Fruit fly (Drosophila melanogaster): ENCODE results near the gene Plod.

Plod gene

dm6 chr3L:11253690-11254243 lies 48.0 kb upstream of the Plod start:
- no peak for TF ChIP-seq CG4318 (GFP tag; optimal IDR thresholded peaks at IDR 0.05)
- TF ChIP-seq CG6163 (GFP tag; IDR thresholded peaks at IDR 0.05), result 0 out of 3 replicates have a peak, but pooled peaks have one; percentile 24
- TF ChIP-seq svp (GFP tag), result peak; percentile 68
- no peak for TF ChIP-seq CG9139 (GFP tag; optimal IDR thresholded peaks at IDR 0.05)
- TF ChIP-seq CG3919 (GFP tag; optimal IDR thresholded peaks at IDR 0.05), result no peak
- no peak for TF ChIP-seq CG6808 (GFP tag; optimal IDR thresholded peaks at IDR 0.05)
- TF ChIP-seq CG8119 (GFP tag; IDR thresholded peaks at IDR 0.05), result no peak

dm6 chr3L:11253140-11253539 lies 47.3 kb upstream of the Plod start:
- peak; percentile 59 for TF ChIP-seq Eip78C (GFP tag)
- TF ChIP-seq CG6163 (GFP tag; IDR thresholded peaks at IDR 0.05), result peak; percentile 26; the same call in 2 of the 3 replicates
- no peak for TF ChIP-seq CG10669 (GFP tag; optimal IDR thresholded peaks at IDR 0.05)

- TF ChIP-seq OdsH (GFP tag; optimal IDR thresholded peaks at IDR 0.05) (no peak), CG16779 (tag; optimal IDR thresholded peaks at IDR 0.05) (no peak), CG6276 (GFP tag; optimal IDR thresholded peaks at IDR 0.05) (no peak), CG6808 (GFP tag; optimal IDR thresholded peaks at IDR 0.05) (no peak), CG8119 (GFP tag; IDR thresholded peaks at IDR 0.05) (no peak), Hr4 (GFP tag; optimal IDR thresholded peaks at IDR 0.05) (no peak), CG4318 (GFP tag; optimal IDR thresholded peaks at IDR 0.05) (no peak), Smox (GFP tag; optimal IDR thresholded peaks at IDR 0.05) (no peak), eg (GFP tag; IDR thresholded peaks at IDR 0.05) (no peak)
Measured at dm6 chr3L:11252424-11253118, 46.8 kb upstream of the Plod start.

dm6 chr3L:11251721-11252423 lies 46.1 kb upstream of the Plod start, which contains the start of gene scyl:
TSS of gene scyl (plus strand) at chr3L:11252307.
- TF ChIP-seq Ets96B (tag; optimal IDR thresholded peaks at IDR 0.05) (peak; percentile 60), dsx (GFP tag; optimal IDR thresholded peaks at IDR 0.05; ENCODE audit: poor library complexity, severe bottlenecking) (peak; percentile 83), salr (GFP tag; optimal IDR thresholded peaks at IDR 0.05) (peak in 1 of 2 experiments; percentile 13), CG8632 (GFP tag; optimal IDR thresholded peaks at IDR 0.05) (no peak), fd59A (GFP tag; optimal IDR thresholded peaks at IDR 0.05) (peak; percentile 11), OdsH (GFP tag; optimal IDR thresholded peaks at IDR 0.05) (no peak), pdm3 (GFP tag; optimal IDR thresholded peaks at IDR 0.05) (peak; percentile 30), Eip78C (GFP tag) (peak; percentile 83), CG11902 (GFP tag; optimal IDR thresholded peaks at IDR 0.05) (no peak), lz (GFP tag; optimal IDR thresholded peaks at IDR 0.05) (peak; percentile 35), CG8119 (GFP tag; IDR thresholded peaks at IDR 0.05) (peak; percentile 61), Sox14 (GFP tag; optimal IDR thresholded peaks at IDR 0.05) (peak; percentile 72), spab (GFP tag; optimal IDR thresholded peaks at IDR 0.05) (peak; percentile 32), CG31627 (GFP tag; optimal IDR thresholded peaks at IDR 0.05) (peak; percentile 9), fkh (GFP tag; optimal IDR thresholded peaks at IDR 0.05) (peak; percentile 59), eg (GFP tag; IDR thresholded peaks at IDR 0.05) (peak; percentile 83; the same call in 2 of the 3 replicates), ss (GFP tag; optimal IDR thresholded peaks at IDR 0.05) (peak; percentile 77 to 84), esn (GFP tag; optimal IDR thresholded peaks at IDR 0.05) (peak; percentile 70), Eip93F (GFP tag; optimal IDR thresholded peaks at IDR 0.05) (no peak), Ets21C (GFP tag; optimal IDR thresholded peaks at IDR 0.05) (no peak), Eip75B (GFP tag; optimal IDR thresholded peaks at IDR 0.05) (peak; percentile 72), CG6792 (GFP tag; optimal IDR thresholded peaks at IDR 0.05) (peak; percentile 27), Smox (GFP tag; optimal IDR thresholded peaks at IDR 0.05) (peak; percentile 29), dac (GFP tag; optimal IDR thresholded peaks at IDR 0.05) (no peak), CG3919 (GFP tag; optimal IDR thresholded peaks at IDR 0.05) (peak; percentile 79), achi (GFP tag; optimal IDR thresholded peaks at IDR 0.05) (peak; percentile 61), Hr39 (GFP tag; optimal IDR thresholded peaks at IDR 0.05) (no peak), CG6163 (GFP tag; IDR thresholded peaks at IDR 0.05) (peak; percentile 85), svp (GFP tag) (peak; percentile 83), CG9139 (GFP tag; optimal IDR thresholded peaks at IDR 0.05) (peak; percentile 80), Sox15 (GFP tag; optimal IDR thresholded peaks at IDR 0.05) (no peak), Lpt (GFP tag; optimal IDR thresholded peaks at IDR 0.05) (peak; percentile 63), CG6854 (GFP tag; optimal IDR thresholded peaks at IDR 0.05) (peak; percentile 87), CG11294 (GFP tag; IDR thresholded peaks at IDR 0.05) (peak; percentile 40; the same call in 1 of the 2 replicates), CG15336 (GFP tag; IDR thresholded peaks at IDR 0.05) (peak; percentile 56; the same call in 1 of the 2 replicates)
